Worm (Caenorhabditis elegans): ENCODE measurements around the gene slc-25A18.1.

DNA sequence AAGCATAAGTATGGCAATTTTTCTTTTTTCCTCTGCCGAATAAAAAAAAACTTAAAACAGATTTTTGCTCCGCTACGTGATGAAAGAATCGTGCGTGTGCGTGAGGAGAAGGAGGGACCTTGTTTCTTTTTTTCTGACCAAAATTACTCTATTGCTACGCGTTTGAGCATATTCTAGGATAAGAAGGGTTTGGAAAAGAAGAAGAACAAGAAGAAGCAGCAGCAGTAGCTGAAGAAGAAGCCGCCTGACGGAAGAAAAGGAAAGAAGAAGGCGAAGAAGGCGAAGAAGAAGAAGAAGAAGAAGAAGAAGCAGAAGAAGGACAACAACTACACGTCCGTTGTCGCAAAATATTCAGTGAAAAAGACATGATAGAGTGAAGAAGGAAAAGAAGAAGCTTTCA is 12.4 kb upstream of the slc-25A18.1 start:
- TF ChIP-seq him-1 (tag; optimal IDR thresholded peaks at IDR 0.05) = no peak
- TF ChIP-seq W03F9.2 (tag; optimal IDR thresholded peaks at IDR 0.05) = no peak
- no peak for TF ChIP-seq dao-5 (tag; optimal IDR thresholded peaks at IDR 0.05)
